Fruit fly (Drosophila melanogaster): ENCODE results near the gene CG5854.
A peak's percentile ranks its signal among the peaks of the same experiment; 100 is the strongest.

Gene CG5854

DNA sequence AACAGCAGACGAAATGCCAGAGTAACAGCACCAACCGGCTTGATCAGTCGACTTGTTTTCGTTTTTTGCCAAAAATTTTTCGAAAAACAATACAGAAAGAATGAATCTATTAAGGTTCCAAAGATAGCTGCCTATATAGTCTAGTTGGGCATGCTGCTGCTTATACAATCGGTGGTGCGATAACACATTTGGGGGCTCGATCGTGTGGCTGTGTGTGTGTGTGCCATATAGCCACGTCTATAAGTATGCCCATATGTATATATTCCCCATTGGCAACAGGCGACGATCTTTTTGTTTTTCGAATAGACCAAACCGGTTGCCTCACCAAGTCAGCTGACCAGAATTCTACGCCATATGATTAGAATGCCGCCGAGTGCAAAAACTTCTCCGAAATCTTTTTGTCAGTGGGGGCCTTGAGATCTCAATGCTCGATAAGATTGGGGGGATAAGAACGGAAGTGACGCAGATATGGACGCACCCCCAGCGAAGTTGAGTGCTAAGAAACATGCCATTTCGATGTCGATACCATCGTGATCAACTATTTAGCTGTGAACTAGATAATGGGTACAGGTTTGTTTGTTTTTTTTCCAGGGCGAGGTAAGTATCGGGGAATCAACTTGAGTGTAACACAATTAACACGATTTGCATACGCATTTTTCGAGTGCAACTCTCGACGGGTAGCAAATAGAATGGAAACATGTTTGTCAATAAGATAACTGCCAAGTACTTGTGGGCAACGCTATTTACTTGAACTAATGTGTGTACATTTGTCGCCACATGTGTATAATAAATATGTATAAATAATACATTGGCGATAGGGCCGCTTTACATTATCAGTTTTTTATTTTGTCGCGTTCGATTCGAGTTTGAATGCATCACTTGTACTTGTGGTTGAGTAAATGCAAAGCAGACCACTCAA is 6.5 kb downstream of the CG5854 start:
- TF ChIP-seq Myc (optimal IDR thresholded peaks at IDR 0.05) (no peak), h (optimal IDR thresholded peaks at IDR 0.05) (no peak), psq (optimal IDR thresholded peaks at IDR 0.05) (no peak), ttk (optimal IDR thresholded peaks at IDR 0.05) (no peak), Sin3A (optimal IDR thresholded peaks at IDR 0.05) (no peak), insv (optimal IDR thresholded peaks at IDR 0.05) (no peak)

DNA sequence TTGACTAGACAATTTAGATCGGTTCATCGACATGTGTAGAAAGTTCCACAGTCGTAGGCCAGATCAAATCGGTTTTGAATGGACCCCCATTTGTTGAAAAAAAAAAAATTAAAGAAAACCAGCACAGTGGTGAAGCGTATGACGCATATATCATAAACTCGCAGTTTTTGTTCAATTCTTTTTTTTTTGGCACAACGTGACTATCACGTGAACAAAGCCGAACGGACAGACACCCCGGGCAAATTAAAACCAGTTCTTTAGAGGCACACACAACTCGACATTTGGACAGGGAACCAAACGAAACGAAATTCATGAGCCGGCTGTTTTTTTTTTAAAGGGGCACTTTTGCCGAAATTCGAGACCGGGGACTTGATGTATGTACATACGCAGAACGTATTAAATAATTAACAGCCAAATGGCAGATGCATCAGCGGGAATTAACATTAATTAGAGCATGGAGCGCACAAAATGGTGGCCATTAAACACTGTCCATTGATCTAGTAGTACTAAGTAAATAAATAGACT is 7.2 kb downstream of the CG5854 start:
- TF ChIP-seq Sin3A (optimal IDR thresholded peaks at IDR 0.05) (no peak), insv (optimal IDR thresholded peaks at IDR 0.05) (no peak), h (optimal IDR thresholded peaks at IDR 0.05) (no peak), psq (optimal IDR thresholded peaks at IDR 0.05) (no peak), ttk (optimal IDR thresholded peaks at IDR 0.05) (no peak), Myc (optimal IDR thresholded peaks at IDR 0.05) (no peak)

DNA sequence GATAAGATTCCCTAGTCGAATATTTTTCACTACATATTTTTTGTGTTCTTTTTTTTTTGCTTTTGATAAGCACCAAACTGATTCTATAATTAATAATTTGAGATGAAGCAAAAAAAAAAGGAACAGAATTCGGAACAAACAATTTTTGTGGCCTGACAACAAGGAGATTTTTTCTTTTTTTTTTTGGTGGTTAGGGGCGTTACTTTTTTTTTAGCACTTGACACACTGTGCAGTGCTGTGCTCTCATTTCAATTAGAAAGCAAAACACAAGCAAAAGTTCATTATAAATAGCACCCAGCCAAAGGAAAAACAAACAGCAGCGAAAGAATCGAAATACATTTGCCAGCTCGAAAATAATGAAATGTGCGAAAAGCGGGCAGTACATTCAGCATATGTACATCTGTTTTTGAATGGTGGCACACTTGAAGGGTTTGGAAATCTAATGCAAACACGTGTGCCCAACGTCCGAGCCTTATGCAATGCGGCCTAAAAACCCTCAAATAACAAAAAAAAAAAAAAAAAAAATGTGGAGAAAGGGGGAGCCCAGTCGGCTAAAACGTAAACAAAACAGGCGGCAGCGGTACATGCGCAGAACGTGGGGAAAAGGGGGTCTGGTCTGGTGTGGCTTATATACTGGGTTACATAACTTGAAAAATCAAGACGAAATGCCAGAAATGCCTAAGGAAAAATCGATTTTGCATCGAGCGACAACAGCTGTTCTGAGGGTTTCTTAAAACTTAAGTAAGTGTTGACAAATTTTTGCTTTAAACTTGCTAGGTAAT is 8.1 kb downstream of the CG5854 start:
- TF ChIP-seq ttk (optimal IDR thresholded peaks at IDR 0.05), result no peak
- TF ChIP-seq h (optimal IDR thresholded peaks at IDR 0.05), result no peak
- no peak for TF ChIP-seq insv (optimal IDR thresholded peaks at IDR 0.05)
- TF ChIP-seq psq (optimal IDR thresholded peaks at IDR 0.05), result no peak
- TF ChIP-seq Myc (optimal IDR thresholded peaks at IDR 0.05), result no peak
- TF ChIP-seq Sin3A (optimal IDR thresholded peaks at IDR 0.05), result no peak

DNA sequence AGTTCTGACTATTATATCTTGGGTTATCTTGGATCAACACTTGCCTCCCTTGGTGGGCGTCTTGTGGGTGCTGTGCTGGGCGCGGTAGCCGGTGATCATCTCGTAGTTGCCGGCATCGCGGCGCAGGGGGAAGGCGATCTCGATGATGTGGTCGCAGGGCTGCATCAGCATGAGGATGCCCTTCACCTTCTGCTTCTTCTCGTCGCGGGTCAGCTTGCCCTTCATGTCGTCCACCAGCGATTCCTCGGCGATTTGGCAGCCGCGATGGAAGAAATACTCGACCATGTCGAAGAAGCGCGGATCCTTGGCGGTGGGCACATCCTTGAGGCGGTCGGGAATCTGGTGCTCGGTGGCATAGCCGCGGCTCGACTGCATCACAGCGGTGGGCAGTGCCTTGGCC is 8.8 kb downstream of the CG5854 start:
- TF ChIP-seq psq (optimal IDR thresholded peaks at IDR 0.05) (no peak), ttk (optimal IDR thresholded peaks at IDR 0.05) (peak; percentile 96), Sin3A (optimal IDR thresholded peaks at IDR 0.05) (no peak), insv (optimal IDR thresholded peaks at IDR 0.05) (no peak), Myc (optimal IDR thresholded peaks at IDR 0.05) (no peak)

DNA sequence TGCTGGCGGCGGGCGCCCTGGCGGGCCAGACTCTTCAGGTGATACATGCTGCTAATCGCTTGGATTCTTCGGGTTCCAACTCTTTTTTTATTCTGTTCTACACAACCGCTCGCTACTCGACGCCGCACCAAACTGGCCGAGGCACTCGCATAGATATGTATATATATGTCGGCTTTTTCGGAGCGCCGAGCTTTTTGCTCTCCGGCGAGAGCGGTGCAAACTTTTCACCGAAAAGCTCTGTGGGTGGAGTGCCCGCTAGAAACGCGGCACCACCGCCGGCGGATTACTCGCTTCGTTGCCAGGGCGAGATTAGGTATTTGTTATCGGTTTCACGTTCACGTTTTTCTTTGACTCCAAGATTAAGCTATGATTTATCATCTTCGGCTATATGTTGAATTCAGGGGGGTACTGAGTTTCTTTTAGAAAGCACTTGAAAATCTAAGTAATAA is 9.3 kb downstream of the CG5854 start, which contains the start of gene Gdh:
TSS of gene Gdh (minus strand) at position 137 of the 449 bp plus-strand sequence.
- TF ChIP-seq ttk (optimal IDR thresholded peaks at IDR 0.05) (no peak), psq (optimal IDR thresholded peaks at IDR 0.05) (no peak), Sin3A (optimal IDR thresholded peaks at IDR 0.05) (no peak), h (optimal IDR thresholded peaks at IDR 0.05) (no peak), insv (optimal IDR thresholded peaks at IDR 0.05) (no peak), Myc (optimal IDR thresholded peaks at IDR 0.05) (no peak)

DNA sequence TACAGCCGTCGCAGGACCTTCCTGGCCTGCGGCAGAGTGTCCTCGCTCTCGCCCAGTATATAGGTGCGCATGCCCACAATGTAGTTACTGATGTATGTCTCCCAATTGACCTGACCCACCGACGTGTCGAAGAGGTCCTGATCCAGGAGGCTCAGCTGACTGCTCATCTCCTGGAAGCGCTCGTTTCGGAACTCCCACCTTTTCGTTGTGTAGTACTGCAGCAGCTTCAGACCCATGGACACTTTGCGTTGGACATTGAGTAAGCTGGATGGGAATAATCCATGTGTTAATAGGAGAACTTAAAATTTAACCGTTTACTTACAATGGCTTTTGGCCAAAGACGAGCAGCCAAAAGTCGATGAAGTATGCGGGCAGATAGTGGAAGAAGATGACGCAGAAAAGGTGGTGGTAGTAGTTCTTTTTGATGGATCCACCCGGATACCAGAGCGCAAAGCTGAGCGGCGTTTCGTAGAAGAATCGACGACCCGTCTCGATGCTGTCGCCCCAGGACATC is 10.2 kb downstream of the CG5854 start:
- TF ChIP-seq Sin3A (optimal IDR thresholded peaks at IDR 0.05), result no peak
- no peak for TF ChIP-seq h (optimal IDR thresholded peaks at IDR 0.05)
- TF ChIP-seq Myc (optimal IDR thresholded peaks at IDR 0.05), result no peak
- TF ChIP-seq ttk (optimal IDR thresholded peaks at IDR 0.05), result no peak
- no peak for TF ChIP-seq insv (optimal IDR thresholded peaks at IDR 0.05)
- no peak for TF ChIP-seq psq (optimal IDR thresholded peaks at IDR 0.05)

DNA sequence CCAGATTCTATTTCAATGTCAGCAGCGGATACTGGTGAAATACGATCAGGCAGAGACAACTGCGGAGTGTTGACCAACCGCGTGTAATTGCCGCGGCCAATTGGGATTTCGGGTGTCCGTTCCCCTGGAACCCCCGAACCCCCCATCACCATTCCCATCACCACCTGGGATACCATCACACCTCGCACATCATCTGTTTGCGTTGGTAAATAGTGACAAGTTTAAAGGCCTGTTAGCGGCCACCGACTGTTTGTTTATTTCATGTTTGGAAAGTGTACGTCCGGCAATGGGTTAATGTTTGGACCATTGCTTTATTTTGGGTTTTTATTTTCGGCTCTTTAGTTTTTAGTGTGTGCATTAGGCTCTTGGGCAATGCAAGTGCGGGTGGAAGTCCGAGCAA is 13.3 kb downstream of the CG5854 start:
- TF ChIP-seq h (optimal IDR thresholded peaks at IDR 0.05), result no peak
- no peak for TF ChIP-seq ttk (optimal IDR thresholded peaks at IDR 0.05)
- TF ChIP-seq Myc (optimal IDR thresholded peaks at IDR 0.05), result no peak
- no peak for TF ChIP-seq psq (optimal IDR thresholded peaks at IDR 0.05)
- no peak for TF ChIP-seq Sin3A (optimal IDR thresholded peaks at IDR 0.05)
- no peak for TF ChIP-seq insv (optimal IDR thresholded peaks at IDR 0.05)

DNA sequence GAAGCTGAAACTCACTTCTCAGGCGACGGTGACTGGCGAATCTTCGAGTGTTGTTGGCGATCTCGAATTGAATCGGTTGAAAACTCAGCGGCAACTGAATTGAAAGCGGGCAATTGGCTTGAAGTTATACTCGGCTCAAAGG is 14.5 kb downstream of the CG5854 start, which contains the start of gene CG12268:
TSS of gene CG12268 (minus strand) at position 101 of the 142 bp plus-strand sequence.
- TF ChIP-seq Myc (optimal IDR thresholded peaks at IDR 0.05), result no peak
- no peak for TF ChIP-seq Sin3A (optimal IDR thresholded peaks at IDR 0.05)
- no peak for TF ChIP-seq psq (optimal IDR thresholded peaks at IDR 0.05)
- no peak for TF ChIP-seq ttk (optimal IDR thresholded peaks at IDR 0.05)
- no peak for TF ChIP-seq h (optimal IDR thresholded peaks at IDR 0.05)
- TF ChIP-seq insv (optimal IDR thresholded peaks at IDR 0.05), result no peak

DNA sequence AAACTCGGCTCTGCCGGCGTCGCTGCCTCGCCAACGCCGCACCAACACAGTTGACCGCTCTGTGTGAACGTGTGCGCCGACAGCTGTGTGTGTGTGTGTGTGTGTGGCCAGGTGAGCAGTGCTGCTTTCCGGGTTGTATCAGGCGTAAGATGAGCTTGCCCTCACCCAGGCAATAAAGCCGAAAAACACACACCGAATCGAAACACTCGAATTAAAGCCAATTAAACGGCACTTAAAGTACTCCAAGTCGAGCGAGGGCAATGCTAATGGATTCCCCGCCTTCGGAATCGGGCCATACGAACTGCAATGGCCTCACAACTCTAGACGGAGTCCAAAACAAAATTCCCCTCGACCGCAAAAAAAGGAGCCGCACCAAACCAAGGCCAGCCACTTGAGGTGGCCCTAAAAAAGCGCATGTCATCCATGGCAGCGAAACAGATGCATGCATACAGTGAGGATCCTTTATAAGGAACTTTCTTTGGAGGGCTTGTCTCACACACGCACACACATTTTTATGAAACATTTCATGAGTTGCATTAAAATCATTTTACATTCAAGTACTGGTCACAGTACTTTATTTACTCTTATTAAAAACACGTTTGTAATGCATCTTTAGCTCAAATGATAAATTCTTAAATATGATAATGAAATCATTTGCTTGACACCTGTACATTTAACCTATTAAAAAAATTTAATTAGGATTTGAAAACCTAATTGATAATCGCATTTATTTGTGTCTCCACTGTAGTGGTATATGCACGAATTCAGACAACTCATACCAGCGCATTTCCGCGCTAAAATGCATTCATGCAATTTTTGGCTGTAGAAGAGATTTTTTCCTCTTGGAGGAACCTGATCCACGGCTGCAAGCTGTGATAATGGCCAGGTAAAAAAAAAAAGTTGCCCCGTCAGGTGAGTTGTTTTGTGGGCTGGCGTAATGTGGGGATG is 15.0 kb downstream of the CG5854 start:
- TF ChIP-seq h (optimal IDR thresholded peaks at IDR 0.05), result no peak
- TF ChIP-seq Myc (optimal IDR thresholded peaks at IDR 0.05), result no peak
- no peak for TF ChIP-seq Sin3A (optimal IDR thresholded peaks at IDR 0.05)

DNA sequence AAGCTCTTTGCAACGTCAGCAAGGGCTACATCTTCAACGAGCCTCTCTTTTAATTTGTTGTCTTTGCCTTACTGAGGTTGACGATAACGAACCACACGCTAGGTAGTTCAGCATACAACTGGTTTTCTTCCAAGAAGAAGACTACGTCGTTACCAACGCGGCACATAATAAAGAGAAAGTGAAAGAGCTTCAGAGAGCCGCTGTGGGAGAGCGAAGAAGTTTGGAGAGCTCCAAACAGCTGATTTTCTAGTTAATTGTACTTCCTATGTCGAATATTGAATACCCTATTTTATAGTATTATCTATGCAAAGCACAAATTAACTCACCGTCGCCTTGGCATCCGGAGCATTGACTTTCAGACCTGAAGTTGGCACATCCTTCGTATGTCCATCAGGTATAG is 21.7 kb downstream of the CG5854 start:
- TF ChIP-seq h (optimal IDR thresholded peaks at IDR 0.05) (no peak), ttk (optimal IDR thresholded peaks at IDR 0.05) (no peak), Sin3A (optimal IDR thresholded peaks at IDR 0.05) (no peak), psq (optimal IDR thresholded peaks at IDR 0.05) (no peak), insv (optimal IDR thresholded peaks at IDR 0.05) (no peak), Myc (optimal IDR thresholded peaks at IDR 0.05) (no peak)

Measured in Kc167 (cell line).